Worm (Caenorhabditis elegans) whole organism, L1 larva: ENCODE measurements around the gene srg-21.

ENCODE experiments used
- lsy-2 ChIP-seq, 2 experiments: fragments of 150-350 bp; optimal IDR thresholded peaks; 2 replicates each; lab custom pipeline; 2014; ENCODE audit warnings: missing biosample characterization in 2 of 2, missing genetic modification characterization in 2 of 2
- nhr-28 ChIP-seq: fragments of 150-350 bp; optimal IDR thresholded peaks from 2 replicates; lab custom pipeline; 2014; ENCODE audit warnings: missing biosample characterization, missing genetic modification characterization
- nhr-76 ChIP-seq: sonication (generic microtip); optimal IDR thresholded peaks from 2 replicates; lab custom pipeline; 2017; ENCODE audit warnings: missing biosample characterization, missing genetic modification characterization
- skn-1 ChIP-seq: fragments of 150-350 bp; optimal IDR thresholded peaks from 2 replicates; lab custom pipeline; 2014; ENCODE audit warnings: missing biosample characterization, missing genetic modification characterization
- sox-4 ChIP-seq: sonication (generic microtip); optimal IDR thresholded peaks from 2 replicates; lab custom pipeline; 2016; ENCODE audit warnings: missing genetic modification characterization, missing compliant biosample characterization
- ztf-11 ChIP-seq, 2 experiments: sonication (generic microtip); optimal IDR thresholded peaks; 2 replicates each; lab custom pipeline; 2016 to 2017; ENCODE audit warnings: missing genetic modification characterization in 2 of 2, missing biosample characterization in 1 of 2, missing compliant biosample characterization in 1 of 2

- TF ChIP-seq skn-1 (tag; lab: Kevin White, UChicago) (no peak), ztf-11 (tag; optimal IDR thresholded peaks at IDR 0.05; lab: Kevin White, UChicago) (no peak), nhr-28 (no peak), nhr-76 (tag; lab: Kevin White, UChicago) (no peak), sox-4 (tag; lab: Kevin White, UChicago) (no peak), lsy-2 (tag; optimal IDR thresholded peaks at IDR 0.05; lab: Kevin White, UChicago) (peak in 1 of 2 experiments; percentile 42)
Observed at ce11 chrII:3062222-3062621, 28.9 kb downstream of the srg-21 start.
